Fruit fly (Drosophila melanogaster) whole organism, embryonic: ENCODE results near the gene CG15764.

Experiments
- Asciz ChIP-seq: fragments of 200-800 bp; sonication (Bioruptor generic); optimal IDR thresholded peaks from 2 replicates; lab custom pipeline; 2017; ENCODE audit warnings: missing biosample characterization, mild to moderate bottlenecking, missing genetic modification characterization, missing genetic modification reagents
- CG10209 ChIP-seq: fragments of 200-800 bp; sonication (Bioruptor generic); optimal IDR thresholded peaks from 3 replicates; lab custom pipeline; 2017; ENCODE audit warnings: missing biosample characterization, mild to moderate bottlenecking, missing genetic modification characterization, missing genetic modification reagents
- CG1024 ChIP-seq: fragments of 200-800 bp; sonication (Bioruptor generic); IDR thresholded peaks from 2 replicates; pipeline ENCODE4 v1.3.6; 2022; ENCODE audit warnings: missing biosample characterization, missing genetic modification characterization
- CG10654 ChIP-seq: fragments of 200-800 bp; sonication (Bioruptor generic); optimal IDR thresholded peaks from 2 replicates; lab custom pipeline; 2016; ENCODE audit warnings: missing biosample characterization, missing genetic modification characterization
- CG11456 ChIP-seq: fragments of 200-800 bp; sonication (Bioruptor generic); IDR thresholded peaks from 3 replicates; pipeline ENCODE4 v1.3.6; 2022; ENCODE audit warnings: missing biosample characterization, missing genetic modification characterization
- CG17361 ChIP-seq: fragments of 200-800 bp; sonication (Bioruptor generic); IDR thresholded peaks from 3 replicates; pipeline ENCODE4 v1.3.6; 2022; ENCODE audit warnings: missing biosample characterization, missing genetic modification characterization
- CG17829 ChIP-seq: fragments of 200-800 bp; optimal IDR thresholded peaks from 2 replicates; lab custom pipeline; 2019; ENCODE audit warnings: missing biosample characterization, mild to moderate bottlenecking, missing genetic modification characterization, moderate library complexity
- CG1792 ChIP-seq: fragments of 200-800 bp; sonication (Bioruptor generic); optimal IDR thresholded peaks from 2 replicates; lab custom pipeline; 2016; ENCODE audit warnings: missing biosample characterization, missing genetic modification characterization
- CG30431 ChIP-seq: fragments of 200-800 bp; sonication (Bioruptor generic); optimal IDR thresholded peaks from 2 replicates; lab custom pipeline; 2017; ENCODE audit warnings: missing biosample characterization, missing genetic modification characterization
- CG31365 ChIP-seq: fragments of 200-800 bp; sonication (Bioruptor generic); optimal IDR thresholded peaks from 2 replicates; lab custom pipeline; 2018; ENCODE audit warnings: missing biosample characterization, mild to moderate bottlenecking, missing genetic modification characterization
- CG3847 ChIP-seq: fragments of 200-800 bp; sonication (Bioruptor generic); IDR thresholded peaks from 2 replicates; pipeline ENCODE4 v1.3.6; 2022; ENCODE audit warnings: missing biosample characterization, missing genetic modification characterization
- CG6689 ChIP-seq: fragments of 200-800 bp; sonication (Bioruptor generic); IDR thresholded peaks from 2 replicates; pipeline ENCODE4 v1.3.6; 2022; ENCODE audit warnings: missing biosample characterization, missing genetic modification characterization
- CG7839 ChIP-seq: fragments of 200-800 bp; sonication (Bioruptor generic); optimal IDR thresholded peaks from 3 replicates; lab custom pipeline; 2018; ENCODE audit warnings: missing biosample characterization, mild to moderate bottlenecking, missing genetic modification characterization, moderate library complexity
- CG8290 ChIP-seq, 3 experiments: fragments of 200-800 bp; sonication (Bioruptor generic); optimal IDR thresholded peaks; 2 replicates each; lab custom pipeline; 2016 to 2019; ENCODE audit warnings: missing biosample characterization in 3 of 3, missing genetic modification characterization in 3 of 3, mild to moderate bottlenecking in 2 of 3, moderate library complexity in 1 of 3
- CG8478 ChIP-seq: fragments of >200 bp; optimal IDR thresholded peaks from 2 replicates; lab custom pipeline; 2018
- CG8944 ChIP-seq: fragments of 200-800 bp; sonication (Bioruptor generic); optimal IDR thresholded peaks from 3 replicates; lab custom pipeline; 2016; ENCODE audit warnings: missing biosample characterization, missing genetic modification characterization
- CoRest ChIP-seq: fragments of 200-800 bp; sonication (Bioruptor generic); optimal IDR thresholded peaks from 3 replicates; lab custom pipeline; 2018; ENCODE audit warnings: missing biosample characterization, mild to moderate bottlenecking, missing genetic modification characterization, moderate library complexity
- Dbx ChIP-seq: fragments of 200-800 bp; sonication (Bioruptor generic); IDR thresholded peaks from 3 replicates; pipeline ENCODE4 v1.3.6; 2022; ENCODE audit warnings: missing biosample characterization, missing genetic modification characterization
- Dip3 ChIP-seq: fragments of 200-800 bp; sonication (Bioruptor generic); optimal IDR thresholded peaks from 3 replicates; lab custom pipeline; 2016; ENCODE audit warnings: missing biosample characterization, missing genetic modification characterization
- Eip74EF ChIP-seq, 2 experiments: fragments of 200-800 bp in 1 of 2; fragments of >200 bp in 1 of 2; sonication (Bioruptor generic) in 1 of 2; optimal IDR thresholded peaks; 2 replicates each; lab custom pipeline; 2017 to 2019; ENCODE audit warnings: missing biosample characterization in 2 of 2, missing genetic modification characterization in 2 of 2, mild to moderate bottlenecking in 1 of 2, moderate library complexity in 1 of 2
- Ets65A ChIP-seq: fragments of 200-800 bp; sonication (Bioruptor generic); peaks from one replicate; lab custom pipeline; 2016; ENCODE audit warnings: missing biosample characterization, missing genetic modification characterization
- Gsc ChIP-seq: fragments of 200-800 bp; sonication (Bioruptor generic); IDR thresholded peaks from 2 replicates; pipeline ENCODE4 v1.3.6; 2022; ENCODE audit warnings: missing biosample characterization, missing genetic modification characterization
- H2.0 ChIP-seq: fragments of 200-800 bp; sonication (Bioruptor generic); IDR thresholded peaks from 2 replicates; pipeline ENCODE4 v1.3.6; 2022; ENCODE audit warnings: missing biosample characterization, missing genetic modification characterization
- Lhr ChIP-seq: fragments of 200-800 bp; sonication (Bioruptor generic); optimal IDR thresholded peaks from 3 replicates; lab custom pipeline; 2017; ENCODE audit warnings: mild to moderate bottlenecking, missing biosample characterization, missing genetic modification reagents, missing genetic modification characterization
- Lim3 ChIP-seq: fragments of 200-800 bp; sonication (Bioruptor generic); IDR thresholded peaks from 2 replicates; pipeline ENCODE4 v1.3.6; 2022; ENCODE audit warnings: missing biosample characterization, missing genetic modification characterization
- Med ChIP-seq: fragments of 200-800 bp; sonication (Bioruptor generic); peaks from one replicate; lab custom pipeline; 2016; ENCODE audit warnings: missing biosample characterization, missing genetic modification characterization, mild to moderate bottlenecking, inconsistent platforms, moderate library complexity
- Meics ChIP-seq: fragments of 200-800 bp; sonication (Bioruptor generic); optimal IDR thresholded peaks from 2 replicates; lab custom pipeline; 2017; ENCODE audit warnings: missing biosample characterization, mild to moderate bottlenecking, missing genetic modification characterization
- Pdp1 ChIP-seq, 2 experiments: fragments of 200-800 bp; sonication (Bioruptor generic); optimal IDR thresholded peaks; 3 replicates each; lab custom pipeline; 2016; ENCODE audit warnings: missing biosample characterization in 2 of 2, missing genetic modification characterization in 2 of 2, mild to moderate bottlenecking in 1 of 2, moderate library complexity in 1 of 2
- Rfx ChIP-seq: fragments of 200-800 bp; sonication (Bioruptor generic); IDR thresholded peaks from 2 replicates; pipeline ENCODE4 v1.3.6; 2022; ENCODE audit warnings: missing biosample characterization, missing genetic modification characterization
- Stat92E ChIP-seq, 3 experiments: fragments of >200 bp in 2 of 3; fragments of 200-800 bp in 1 of 3; sonication (Bioruptor generic) in 1 of 3; optimal IDR thresholded peaks; 2 replicates each; lab custom pipeline; 2017 to 2019; ENCODE audit warnings: missing biosample characterization in 3 of 3, missing genetic modification characterization in 3 of 3, mild to moderate bottlenecking in 1 of 3, moderate library complexity in 1 of 3
- ac ChIP-seq: fragments of 200-800 bp; sonication (Bioruptor generic); optimal IDR thresholded peaks from 3 replicates; lab custom pipeline; 2017; ENCODE audit warnings: missing biosample characterization, mild to moderate bottlenecking, missing genetic modification characterization
- ap ChIP-seq: fragments of 200-800 bp; sonication (Bioruptor generic); IDR thresholded peaks from 2 replicates; pipeline ENCODE4 v1.3.6; 2022; ENCODE audit warnings: missing biosample characterization, missing genetic modification characterization
- ato ChIP-seq: fragments of 200-800 bp; sonication (Bioruptor generic); IDR thresholded peaks from 2 replicates; pipeline ENCODE4 v1.3.6; 2022; ENCODE audit warnings: missing biosample characterization, missing genetic modification characterization; ENCODE audit not compliant: partially characterized antibody
- bowl ChIP-seq: fragments of 200-800 bp; sonication (Bioruptor generic); IDR thresholded peaks from 2 replicates; pipeline ENCODE4 v1.3.6; 2022; ENCODE audit warnings: missing biosample characterization, missing genetic modification characterization
- chm ChIP-seq: fragments of 200-800 bp; sonication (Bioruptor generic); IDR thresholded peaks from 2 replicates; pipeline ENCODE4 v1.3.6; 2022; ENCODE audit warnings: missing biosample characterization, missing genetic modification characterization
- corto ChIP-seq: fragments of 200-800 bp; sonication (Bioruptor generic); optimal IDR thresholded peaks from 2 replicates; lab custom pipeline; 2016; ENCODE audit warnings: missing biosample characterization, mild to moderate bottlenecking, missing genetic modification characterization, moderate library complexity
- croc ChIP-seq: fragments of 200-800 bp; sonication (Bioruptor generic); conservative IDR thresholded peaks from 3 replicates; pipeline ENCODE4 v1.3.6; 2022; ENCODE audit warnings: missing biosample characterization, missing genetic modification characterization
- disco-r ChIP-seq: fragments of 200-800 bp; sonication (Bioruptor generic); optimal IDR thresholded peaks from 2 replicates; lab custom pipeline; 2016; ENCODE audit warnings: missing biosample characterization, missing genetic modification characterization
- en ChIP-seq: fragments of 200-800 bp; sonication (Bioruptor generic); optimal IDR thresholded peaks from 2 replicates; lab custom pipeline; 2016; ENCODE audit warnings: missing biosample characterization, missing genetic modification characterization
- ftz-f1 ChIP-seq: fragments of 200-800 bp; sonication (Bioruptor generic); optimal IDR thresholded peaks from 2 replicates; lab custom pipeline; 2016; ENCODE audit warnings: missing biosample characterization, missing genetic modification characterization
- klu ChIP-seq: fragments of 200-800 bp; sonication (Bioruptor generic); IDR thresholded peaks from 2 replicates; pipeline ENCODE4 v1.3.6; 2022; ENCODE audit warnings: missing biosample characterization, missing genetic modification characterization
- lilli ChIP-seq: fragments of 200-800 bp; sonication (Bioruptor generic); optimal IDR thresholded peaks from 3 replicates; lab custom pipeline; 2016; ENCODE audit warnings: missing biosample characterization, missing genetic modification characterization
- lmd ChIP-seq: fragments of 200-800 bp; sonication (Bioruptor generic); IDR thresholded peaks from 2 replicates; pipeline ENCODE4 v1.3.6; 2022; ENCODE audit warnings: missing biosample characterization, missing genetic modification characterization
- nerfin-1 ChIP-seq: fragments of 200-800 bp; sonication (Bioruptor generic); optimal IDR thresholded peaks from 3 replicates; lab custom pipeline; 2019; ENCODE audit warnings: missing biosample characterization, mild to moderate bottlenecking, missing genetic modification characterization, moderate library complexity
- pum ChIP-seq: fragments of 200-800 bp; sonication (Bioruptor generic); optimal IDR thresholded peaks from 2 replicates; lab custom pipeline; 2016; ENCODE audit warnings: missing biosample characterization, missing genetic modification characterization
- sim ChIP-seq: fragments of 200-800 bp; sonication (Bioruptor generic); IDR thresholded peaks from 2 replicates; pipeline ENCODE4 v1.3.6; 2022; ENCODE audit warnings: missing biosample characterization, missing genetic modification characterization
- slp2 ChIP-seq: fragments of 200-800 bp; sonication (Bioruptor generic); optimal IDR thresholded peaks from 2 replicates; lab custom pipeline; 2016; ENCODE audit warnings: missing biosample characterization, missing genetic modification characterization
- sr ChIP-seq: fragments of 200-800 bp; sonication (Bioruptor generic); IDR thresholded peaks from 3 replicates; pipeline ENCODE4 v1.3.6; 2022; ENCODE audit warnings: missing biosample characterization, missing genetic modification characterization
- wdn ChIP-seq: fragments of 200-800 bp; sonication (Bioruptor generic); IDR thresholded peaks from 2 replicates; pipeline ENCODE4 v1.3.6; 2022; ENCODE audit warnings: missing biosample characterization, missing genetic modification characterization
- zfh1 ChIP-seq: fragments of 200-800 bp; sonication (Bioruptor generic); IDR thresholded peaks from 3 replicates; pipeline ENCODE4 v1.3.6; 2022; ENCODE audit warnings: missing biosample characterization, missing genetic modification characterization

The CG15764 gene

dm6 chrX:5918499-5919126 lies 49.7 kb downstream of the CG15764 start (continued):
- TF ChIP-seq nerfin-1 (tag; lab: Kevin White, UChicago) (peak; percentile 96), Gsc (GFP tag; lab: Robert Waterston, UW) (peak; percentile 99), zfh1 (GFP tag; lab: Robert Waterston, UW) (peak; percentile 99), CG30431 (GFP tag; lab: Kevin White, UChicago) (peak; percentile 99), Lim3 (peak; percentile 94), en (GFP tag; lab: Kevin White, UChicago) (peak; percentile 97), CG8944 (GFP tag; lab: Kevin White, UChicago) (peak; percentile 99), Lhr (GFP tag; lab: Kevin White, UChicago) (peak; percentile 92), sim (GFP tag; lab: Robert Waterston, UW) (peak; percentile 95), croc (GFP tag; lab: Robert Waterston, UW) (peak; percentile 99), Dip3 (peak; percentile 98), sr (GFP tag; lab: Robert Waterston, UW) (peak; percentile 96), Asciz (GFP tag; lab: Kevin White, UChicago) (peak; percentile 98), Meics (GFP tag; lab: Kevin White, UChicago) (peak; percentile 99), Dbx (GFP tag; lab: Robert Waterston, UW) (peak; percentile 100), CG11456 (peak; percentile 100), Pdp1 (GFP tag; optimal IDR thresholded peaks at IDR 0.05; lab: Kevin White, UChicago) (peak; percentile 99), disco-r (GFP tag; lab: Kevin White, UChicago) (peak; percentile 98), CG31365 (tag; lab: Kevin White, UChicago) (peak; percentile 93), CG17361 (GFP tag; lab: Robert Waterston, UW) (peak; percentile 97), bowl (GFP tag; lab: Robert Waterston, UW) (peak; percentile 98), CG3847 (GFP tag; lab: Robert Waterston, UW) (peak; percentile 99), CG8478 (lab: Kevin White, UChicago) (no peak), CoRest (tag; lab: Kevin White, UChicago) (peak; percentile 99), chm (GFP tag; lab: Robert Waterston, UW) (peak; percentile 99), ap (peak; percentile 99), CG10654 (GFP tag; lab: Kevin White, UChicago) (peak; percentile 98), ac (peak; percentile 83), pum (GFP tag; lab: Kevin White, UChicago) (peak; percentile 99), CG6689 (GFP tag; lab: Robert Waterston, UW) (peak; percentile 99), CG17829 (peak; percentile 98), ato (GFP tag; lab: Robert Waterston, UW) (no peak), CG8290 (GFP tag; optimal IDR thresholded peaks at IDR 0.05; lab: Kevin White, UChicago) (peak; percentile 96), CG8290 (tag; optimal IDR thresholded peaks at IDR 0.05; lab: Kevin White, UChicago) (peak; percentile 80 to 100), lilli (GFP tag; lab: Kevin White, UChicago) (peak; percentile 99), CG1024 (GFP tag; lab: Robert Waterston, UW) (peak; percentile 97), ftz-f1 (peak; percentile 96), Med (GFP tag; lab: Kevin White, UChicago) (peak; percentile 100), CG10209 (peak; percentile 99), CG7839 (tag; lab: Kevin White, UChicago) (peak; percentile 99), Stat92E (GFP tag; optimal IDR thresholded peaks at IDR 0.05; lab: Kevin White, UChicago) (peak in 1 of 3 experiments; percentile 94), Ets65A (GFP tag; lab: Kevin White, UChicago) (peak; percentile 100), slp2 (GFP tag; lab: Kevin White, UChicago) (peak; percentile 98), CG1792 (GFP tag; lab: Kevin White, UChicago) (peak; percentile 98), wdn (GFP tag; lab: Robert Waterston, UW) (peak; percentile 99), corto (GFP tag; lab: Kevin White, UChicago) (peak; percentile 93), Eip74EF (GFP tag; optimal IDR thresholded peaks at IDR 0.05; lab: Kevin White, UChicago) (peak in 1 of 2 experiments; percentile 97), klu (GFP tag; lab: Robert Waterston, UW) (peak; percentile 99), Rfx (GFP tag; lab: Robert Waterston, UW) (peak; percentile 100), H2.0 (GFP tag; lab: Robert Waterston, UW) (peak; percentile 99), lmd (peak; percentile 100)
